Worm (Caenorhabditis elegans): ENCODE data around the gene C48D5.3.

ce11 chrIII:3534185-3534584 lies 47.4 kb downstream of the C48D5.3 start:
- TF ChIP-seq snpc-3.4 (tag; optimal IDR thresholded peaks at IDR 0.05) (no peak), pbrm-1 (GFP tag; IDR thresholded peaks at IDR 0.05) (0 out of 2 replicates have a peak, but pooled peaks have one; percentile 27), cebp-1 (GFP tag; IDR thresholded peaks at IDR 0.05) (no peak), cebp-1 (tag; optimal IDR thresholded peaks at IDR 0.05) (no peak), B0019.2 (GFP tag; conservative IDR thresholded peaks at IDR 0.05) (no peak), gei-17 (GFP tag; optimal IDR thresholded peaks at IDR 0.05) (no peak), rec-8 (tag; optimal IDR thresholded peaks at IDR 0.05) (no peak), Y79H2A.3 (GFP tag; conservative IDR thresholded peaks at IDR 0.05) (no peak), mes-4 (tag; optimal IDR thresholded peaks at IDR 0.05) (no peak), unc-62 (GFP tag; optimal IDR thresholded peaks at IDR 0.05) (no peak), madf-10 (tag; optimal IDR thresholded peaks at IDR 0.05) (no peak), pha-4 (tag; optimal IDR thresholded peaks at IDR 0.05) (no peak)

Data from whole organism, young adult.